Worm (Caenorhabditis elegans) whole organism, mixed stage, embryonic: ENCODE data around the gene grk-1.

Experiments
- blmp-1 ChIP-seq: fragments of 150-350 bp; optimal IDR thresholded peaks from 2 replicates; lab custom pipeline; 2014; ENCODE audit warnings: missing biosample characterization, missing genetic modification characterization
- ceh-43 ChIP-seq: fragments of 200-800 bp; sonication (Bioruptor generic); optimal IDR thresholded peaks from 2 replicates; lab custom pipeline; 2018; ENCODE audit warnings: mild to moderate bottlenecking, missing genetic modification characterization, moderate library complexity, missing compliant biosample characterization
- cnd-1 ChIP-seq: fragments of 200-800 bp; sonication (Bioruptor generic); optimal IDR thresholded peaks from 2 replicates; lab custom pipeline; 2018; ENCODE audit warnings: mild to moderate bottlenecking, missing genetic modification characterization, missing compliant biosample characterization
- elt-1 ChIP-seq: sonication (generic microtip); optimal IDR thresholded peaks from 2 replicates; lab custom pipeline; 2017; ENCODE audit warnings: missing genetic modification characterization, mild to moderate bottlenecking, missing compliant biosample characterization, antibody characterized with exemption, moderate library complexity, borderline replicate concordance; ENCODE audit not compliant: insufficient read depth
- flh-1 ChIP-seq: fragments of 200-800 bp; sonication (Bioruptor generic); optimal IDR thresholded peaks from 2 replicates; lab custom pipeline; 2018; ENCODE audit warnings: mild to moderate bottlenecking, missing genetic modification characterization, moderate library complexity, missing compliant biosample characterization
- hlh-1 ChIP-seq: fragments of 150-350 bp; optimal IDR thresholded peaks from 2 replicates; lab custom pipeline; 2014; ENCODE audit warnings: missing biosample characterization, missing genetic modification reagents, missing genetic modification characterization
- lin-13 ChIP-seq: fragments of 150-350 bp; optimal IDR thresholded peaks from 2 replicates; lab custom pipeline; 2014; ENCODE audit warnings: missing biosample characterization, missing genetic modification characterization
- lsy-2 ChIP-seq: fragments of 150-350 bp; optimal IDR thresholded peaks from 2 replicates; lab custom pipeline; 2014; ENCODE audit warnings: missing biosample characterization, missing genetic modification characterization
- nhr-28 ChIP-seq: fragments of 150-350 bp; optimal IDR thresholded peaks from 2 replicates; lab custom pipeline; 2014; ENCODE audit warnings: missing biosample characterization, missing genetic modification characterization
- pha-4 ChIP-seq: fragments of 150-350 bp; optimal IDR thresholded peaks from 2 replicates; lab custom pipeline; 2018; ENCODE audit warnings: missing biosample characterization, missing genetic modification reagents, missing genetic modification characterization
- snpc-4 ChIP-seq: fragments of 150-350 bp; optimal IDR thresholded peaks from 2 replicates; lab custom pipeline; 2014; ENCODE audit warnings: missing biosample characterization, missing genetic modification characterization
- unc-62 ChIP-seq: fragments of 150-350 bp; optimal IDR thresholded peaks from 2 replicates; lab custom pipeline; 2014; ENCODE audit warnings: missing biosample characterization, missing genetic modification reagents, missing genetic modification characterization

DNA sequence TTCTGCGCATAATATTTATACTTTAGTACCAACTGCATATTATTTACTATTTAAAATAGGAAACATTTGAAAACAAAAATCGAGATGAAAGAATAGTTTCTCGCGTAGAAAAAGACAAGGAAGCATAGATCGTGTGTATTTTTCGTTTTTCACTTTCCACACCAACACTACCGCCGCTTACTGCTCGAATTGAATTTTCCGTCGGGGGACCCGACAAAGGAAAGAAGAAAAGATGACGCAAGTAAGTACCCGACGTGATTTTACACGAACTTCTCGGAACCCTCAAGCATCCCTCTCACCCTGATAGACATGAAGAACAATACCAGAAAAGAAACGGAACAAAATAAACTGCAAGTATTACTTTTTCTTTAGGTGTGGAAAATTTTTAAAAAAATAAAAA lies 17.7 kb downstream of the grk-1 start:
- TF ChIP-seq snpc-4 (tag; lab: Kevin White, UChicago) (no peak), ceh-43 (no peak), lin-13 (tag; lab: Kevin White, UChicago) (no peak), unc-62 (no peak), lsy-2 (tag; lab: Kevin White, UChicago) (no peak), blmp-1 (tag; lab: Kevin White, UChicago) (no peak), cnd-1 (tag; lab: Kevin White, UChicago) (no peak), elt-1 (tag; lab: Kevin White, UChicago) (no peak), nhr-28 (tag; lab: Kevin White, UChicago) (no peak), pha-4 (tag; lab: Kevin White, UChicago) (no peak), flh-1 (GFP tag; lab: Kevin White, UChicago) (no peak), hlh-1 (no peak)
